Fruit fly (Drosophila melanogaster) whole organism, wandering third instar larva: Measurements from ENCODE around the gene Oatp74D.

Experiments
- CG32264 ChIP-seq: fragments of 200-800 bp; sonication (Bioruptor generic); optimal IDR thresholded peaks from 2 replicates; lab custom pipeline; 2016; ENCODE audit warnings: missing biosample characterization, missing genetic modification characterization
- GATAd ChIP-seq: sonication (Bioruptor generic); optimal IDR thresholded peaks from 2 replicates; lab custom pipeline; 2016; ENCODE audit warnings: missing biosample characterization, missing genetic modification characterization
- HLH106 ChIP-seq: fragments of 200-800 bp; optimal IDR thresholded peaks from 3 replicates; lab custom pipeline; 2019; ENCODE audit warnings: missing biosample characterization, mild to moderate bottlenecking, missing genetic modification characterization, moderate library complexity
- Hr78 ChIP-seq: fragments of >200 bp; optimal IDR thresholded peaks from 2 replicates; lab custom pipeline; 2017; ENCODE audit warnings: missing biosample characterization, missing genetic modification characterization
- Myc ChIP-seq: fragments of >200 bp; optimal IDR thresholded peaks from 2 replicates; lab custom pipeline; 2017
- dl ChIP-seq, 2 experiments: fragments of 175-275, 200-275 bp in 1 of 2; fragments of 200-275 bp in 1 of 2; sonication (Bioruptor generic); optimal IDR thresholded peaks; lab custom pipeline; 2018; ENCODE audit warnings: mild to moderate bottlenecking in 2 of 2, missing biosample characterization in 2 of 2, missing genetic modification characterization in 2 of 2, moderate library complexity in 2 of 2; ENCODE audit not compliant: partially characterized antibody in 2 of 2, insufficient read depth in 1 of 2
- fru ChIP-seq: fragments of 200-800 bp; sonication (Bioruptor generic); optimal IDR thresholded peaks from 3 replicates; lab custom pipeline; 2016; ENCODE audit warnings: missing biosample characterization, mild to moderate bottlenecking, missing genetic modification characterization
- lola ChIP-seq: fragments of >200 bp; optimal IDR thresholded peaks from 2 replicates; lab custom pipeline; 2017; ENCODE audit warnings: missing biosample characterization, missing genetic modification characterization
- pan ChIP-seq: fragments of >200 bp; optimal IDR thresholded peaks from 2 replicates; lab custom pipeline; 2017
- psq ChIP-seq: fragments of 200-800 bp; sonication (Bioruptor generic); optimal IDR thresholded peaks from 3 replicates; lab custom pipeline; 2017; ENCODE audit warnings: missing biosample characterization, mild to moderate bottlenecking, missing genetic modification characterization, moderate library complexity
- sage ChIP-seq: fragments of 200-800 bp; sonication (Bioruptor generic); optimal IDR thresholded peaks from 2 replicates; lab custom pipeline; 2016; ENCODE audit warnings: missing biosample characterization, mild to moderate bottlenecking, missing genetic modification characterization
- woc ChIP-seq: sonication (Bioruptor generic); optimal IDR thresholded peaks from 2 replicates; lab custom pipeline; 2016; ENCODE audit warnings: missing biosample characterization, mild to moderate bottlenecking, missing genetic modification characterization

dm6 chr3L:17534396-17534795 lies 47.5 kb downstream of the Oatp74D start:
- TF ChIP-seq pan (lab: Kevin White, UChicago) (no peak), Myc (lab: Kevin White, UChicago) (no peak), woc (GFP tag; lab: Kevin White, UChicago) (no peak), fru (GFP tag; lab: Kevin White, UChicago) (no peak), lola (GFP tag; lab: Kevin White, UChicago) (no peak), HLH106 (tag; lab: Kevin White, UChicago) (no peak), dl (GFP tag; optimal IDR thresholded peaks at IDR 0.05; lab: Kevin White, UChicago; ENCODE audit: insufficient read depth in 1 of 2, partially characterized antibody in 2 of 2) (no peak), CG32264 (GFP tag; lab: Kevin White, UChicago) (no peak), Hr78 (GFP tag; lab: Kevin White, UChicago) (no peak), sage (GFP tag; lab: Kevin White, UChicago) (no peak), GATAd (GFP tag; lab: Kevin White, UChicago) (no peak), psq (no peak)
